Fruit fly (Drosophila melanogaster): Measurements from ENCODE around the gene FASN1.

dm6 chr2L:3107988-3108678, 51.7 kb downstream of the FASN1 start:
- TF ChIP-seq Ets98B (GFP tag; IDR thresholded peaks at IDR 0.05) (no peak), CG4496 (GFP tag; IDR thresholded peaks at IDR 0.05) (no peak), Snoo (tag; optimal IDR thresholded peaks at IDR 0.05) (no peak), CG34367 (tag; optimal IDR thresholded peaks at IDR 0.05) (no peak), CG12605 (GFP tag; IDR thresholded peaks at IDR 0.05) (no peak), CG8159 (tag; optimal IDR thresholded peaks at IDR 0.05) (no peak), D1 (tag; optimal IDR thresholded peaks at IDR 0.05) (peak; percentile 48), CG14655 (GFP tag; optimal IDR thresholded peaks at IDR 0.05) (no peak), Pif1A (GFP tag; optimal IDR thresholded peaks at IDR 0.05) (no peak), CG15710 (tag; optimal IDR thresholded peaks at IDR 0.05) (no peak), gl (tag; optimal IDR thresholded peaks at IDR 0.05) (no peak), EcR (GFP tag; optimal IDR thresholded peaks at IDR 0.05) (no peak), fd96Ca (GFP tag; IDR thresholded peaks at IDR 0.05) (no peak; the same call in 2 of the 3 replicates)
